Worm (Caenorhabditis elegans) whole organism, L3 larva: Measurements from ENCODE around the gene T11B7.2.

Source experiments
- ama-1 ChIP-seq: fragments of 150-350 bp; optimal IDR thresholded peaks from 2 replicates; lab custom pipeline; 2018
- elt-3 ChIP-seq, 3 experiments: fragments of 150-350 bp in 1 of 3; sonication (generic microtip) in 2 of 3; optimal IDR thresholded peaks; 2 replicates in 2 of 3; 4 replicates in 1 of 3; lab custom pipeline; 2014 to 2017; ENCODE audit warnings: missing biosample characterization in 3 of 3, missing genetic modification characterization in 3 of 3
- mml-1 ChIP-seq: fragments of 150-350 bp; sonication (generic microtip); optimal IDR thresholded peaks from 3 replicates; lab custom pipeline; 2014; ENCODE audit warnings: missing biosample characterization, missing genetic modification characterization
- nfya-1 ChIP-seq: sonication (generic microtip); optimal IDR thresholded peaks from 2 replicates; lab custom pipeline; 2017; ENCODE audit warnings: missing genetic modification characterization, mild to moderate bottlenecking, missing compliant biosample characterization, antibody characterized with exemption, moderate library complexity; ENCODE audit not compliant: insufficient read depth

DNA sequence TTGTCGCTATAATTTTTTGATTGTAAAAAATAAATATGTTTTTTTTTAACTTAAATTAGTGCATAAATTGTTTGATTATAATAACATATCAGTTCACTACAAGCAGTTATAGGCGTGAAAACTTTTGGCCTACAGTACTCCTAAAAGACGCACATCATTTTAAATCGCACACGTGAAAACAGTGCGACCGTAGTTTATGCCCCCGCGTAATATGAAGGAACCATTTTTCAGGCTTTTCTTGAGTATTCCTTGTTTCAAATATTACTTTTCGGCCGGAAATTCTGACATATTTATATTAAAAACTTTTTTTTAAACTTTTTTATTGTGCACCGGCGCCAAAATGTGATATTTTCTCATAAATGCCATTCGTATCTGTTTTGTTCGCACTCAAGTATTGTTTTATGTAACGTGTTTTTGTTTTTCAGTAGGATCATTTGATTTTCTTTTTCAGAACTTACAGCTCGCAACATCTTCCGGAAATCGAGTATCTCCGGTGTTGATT lies 44.2 kb upstream of the T11B7.2 start, which contains the start of gene oma-1:
- TF ChIP-seq mml-1 (tag; lab: Kevin White, UChicago) (no peak), ama-1 (no peak), nfya-1 (tag; lab: Kevin White, UChicago) (no peak), elt-3 (tag; optimal IDR thresholded peaks at IDR 0.05; lab: Kevin White, UChicago) (no peak)
